Worm (Caenorhabditis elegans): ENCODE results near the gene ptp-8.

The ptp-8 gene

DNA sequence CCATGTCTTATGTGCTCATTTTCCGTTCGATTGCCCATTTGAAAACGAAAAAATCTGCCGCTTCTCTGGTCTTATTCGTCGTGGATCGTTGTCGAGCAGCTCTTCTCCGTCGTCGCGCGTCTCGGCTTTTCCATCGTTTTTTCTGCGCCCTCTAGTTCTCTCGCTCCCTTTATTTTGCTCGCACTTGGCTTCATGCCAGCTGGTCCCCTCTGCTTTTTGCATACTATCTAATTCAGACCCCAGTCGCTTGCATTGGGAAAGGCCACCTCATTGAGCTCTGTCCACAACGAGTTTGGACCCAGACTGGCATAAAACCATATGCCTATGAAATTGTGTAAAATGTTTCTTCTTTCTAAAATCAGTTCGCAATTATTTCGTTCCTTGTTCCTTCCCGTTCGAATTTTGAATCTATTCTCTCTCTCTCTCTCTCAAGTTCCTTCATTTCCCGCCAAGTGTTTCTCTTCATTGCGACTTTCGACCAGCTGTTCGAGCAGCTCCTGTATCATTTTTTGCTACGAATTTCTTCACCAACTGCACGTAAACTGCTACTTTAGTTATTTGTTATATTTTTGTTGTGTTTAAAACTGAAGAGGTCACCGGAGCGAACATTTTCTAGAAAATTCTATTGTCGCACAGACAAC is 8.4 kb downstream of the ptp-8 start:
- TF ChIP-seq nfya-1 (tag; optimal IDR thresholded peaks at IDR 0.05; ENCODE audit: insufficient read depth) (peak; percentile 66), ztf-11 (tag; optimal IDR thresholded peaks at IDR 0.05) (no peak), lin-15B (tag; optimal IDR thresholded peaks at IDR 0.05) (no peak), lin-39 (tag; optimal IDR thresholded peaks at IDR 0.05) (peak; percentile 66), hmg-11 (tag; optimal IDR thresholded peaks at IDR 0.05) (peak; percentile 59), egl-5 (tag; optimal IDR thresholded peaks at IDR 0.05) (peak; percentile 19)

DNA sequence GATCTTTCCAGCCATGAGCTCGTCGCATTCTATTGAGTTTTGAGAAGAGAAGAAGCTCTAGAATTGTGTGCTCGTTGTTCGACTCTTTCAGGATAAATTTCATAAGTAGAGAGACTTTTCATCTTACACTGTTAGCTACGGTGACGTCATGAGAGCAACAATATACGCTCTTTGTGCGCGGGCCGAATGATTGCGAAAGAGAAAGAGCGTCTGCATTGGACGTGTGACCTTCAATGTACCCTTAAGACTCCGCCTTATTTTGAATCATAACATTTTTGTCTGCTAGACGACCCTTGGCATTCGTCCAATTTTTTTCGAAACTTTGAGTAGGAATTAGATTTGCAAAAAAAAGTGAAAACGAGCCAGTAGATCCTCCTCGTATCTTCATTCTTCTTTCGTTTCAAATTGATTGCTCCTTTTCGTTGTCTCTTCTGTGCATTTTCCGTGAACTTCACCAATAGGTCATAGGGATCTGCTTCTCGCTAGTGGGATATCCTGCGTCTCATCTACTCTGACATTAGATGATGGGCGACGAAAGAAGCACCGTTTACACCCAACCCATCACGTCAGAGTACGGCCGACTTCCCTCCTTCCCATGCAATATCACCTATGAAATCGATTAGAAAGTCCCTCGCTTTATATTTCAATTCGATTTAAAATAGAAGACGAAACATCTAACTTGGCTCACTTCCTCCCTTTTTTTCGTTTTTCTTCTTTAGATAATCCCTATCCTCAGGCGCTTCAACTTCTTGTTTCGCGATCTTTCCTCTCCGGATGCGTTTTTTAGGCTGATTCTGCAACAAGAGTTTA is 9.9 kb downstream of the ptp-8 start:
- TF ChIP-seq nhr-237 (tag; optimal IDR thresholded peaks at IDR 0.05), result no peak
- no peak for TF ChIP-seq ZK546.5 (tag; optimal IDR thresholded peaks at IDR 0.05)
- peak; percentile 32 for TF ChIP-seq lin-39 (tag; optimal IDR thresholded peaks at IDR 0.05)
- TF ChIP-seq nhr-76 (tag; optimal IDR thresholded peaks at IDR 0.05), result no peak
- peak; percentile 49 for TF ChIP-seq pha-4 (tag; optimal IDR thresholded peaks at IDR 0.05)
- peak; percentile 61 for TF ChIP-seq nfya-1 (tag; optimal IDR thresholded peaks at IDR 0.05; ENCODE audit: insufficient read depth)
- no peak for TF ChIP-seq elt-2 (tag; optimal IDR thresholded peaks at IDR 0.05)
- TF ChIP-seq unc-39 (tag; optimal IDR thresholded peaks at IDR 0.05), result no peak
- no peak for TF ChIP-seq egl-5 (tag; optimal IDR thresholded peaks at IDR 0.05)
- peak; percentile 75 for TF ChIP-seq fkh-10 (GFP tag; optimal IDR thresholded peaks at IDR 0.05)
- TF ChIP-seq snpc-4 (tag; optimal IDR thresholded peaks at IDR 0.05), result no peak
- TF ChIP-seq ceh-9 (tag; optimal IDR thresholded peaks at IDR 0.05), result no peak
- TF ChIP-seq sea-2 (GFP tag; optimal IDR thresholded peaks at IDR 0.05), result peak; percentile 60
- TF ChIP-seq ceh-82 (tag; optimal IDR thresholded peaks at IDR 0.05), result no peak
- no peak for TF ChIP-seq nhr-77 (tag; optimal IDR thresholded peaks at IDR 0.05)
- no peak for TF ChIP-seq elt-3 (tag; optimal IDR thresholded peaks at IDR 0.05)
- TF ChIP-seq hmg-11 (tag; optimal IDR thresholded peaks at IDR 0.05), result no peak
- peak; percentile 49 for TF ChIP-seq ama-1 (optimal IDR thresholded peaks at IDR 0.05)
- TF ChIP-seq nhr-25 (tag; optimal IDR thresholded peaks at IDR 0.05), result no peak

DNA sequence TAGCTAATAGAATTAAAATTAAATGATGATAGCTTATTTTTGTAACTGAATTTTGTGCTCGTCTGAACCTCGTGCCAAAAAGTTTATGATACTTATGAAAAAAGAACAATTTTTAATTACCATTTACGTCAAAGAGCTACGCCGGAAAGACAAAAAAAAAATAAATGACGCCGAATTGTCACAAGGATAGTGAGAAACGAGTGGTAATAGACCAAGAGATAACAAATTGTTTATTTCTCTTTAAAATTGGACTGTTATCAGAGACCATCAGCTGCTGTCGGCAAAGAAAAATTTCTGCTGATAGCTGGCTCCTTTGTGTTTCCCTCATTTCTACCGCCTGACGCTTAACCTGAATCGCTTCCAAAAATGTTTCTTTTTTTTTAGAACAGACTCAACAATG is 11.8 kb downstream of the ptp-8 start, which contains the start of gene pitr-1:
TSS of gene pitr-1 (plus strand) at position 386 of the 400 bp plus-strand sequence.
- TF ChIP-seq elt-2 (tag; optimal IDR thresholded peaks at IDR 0.05) (peak; percentile 87), ceh-9 (tag; optimal IDR thresholded peaks at IDR 0.05) (no peak), jun-1 (tag; optimal IDR thresholded peaks at IDR 0.05) (peak; percentile 70), skn-1 (tag; optimal IDR thresholded peaks at IDR 0.05) (no peak), ZK546.5 (tag; optimal IDR thresholded peaks at IDR 0.05) (no peak), R02D3.7 (tag; optimal IDR thresholded peaks at IDR 0.05) (no peak), nhr-67 (tag; optimal IDR thresholded peaks at IDR 0.05) (no peak), elt-3 (tag; optimal IDR thresholded peaks at IDR 0.05) (no peak), nhr-28 (tag; optimal IDR thresholded peaks at IDR 0.05) (no peak), lin-15B (tag; optimal IDR thresholded peaks at IDR 0.05) (no peak), ceh-28 (tag; optimal IDR thresholded peaks at IDR 0.05) (no peak), mml-1 (tag; optimal IDR thresholded peaks at IDR 0.05) (no peak), pha-4 (tag; optimal IDR thresholded peaks at IDR 0.05) (peak; percentile 30), nhr-12 (tag; optimal IDR thresholded peaks at IDR 0.05) (no peak), pqm-1 (tag; optimal IDR thresholded peaks at IDR 0.05) (peak; percentile 83), ztf-4 (tag; optimal IDR thresholded peaks at IDR 0.05) (no peak), ama-1 (optimal IDR thresholded peaks at IDR 0.05) (no peak), nhr-76 (tag; optimal IDR thresholded peaks at IDR 0.05) (no peak), nhr-25 (tag; optimal IDR thresholded peaks at IDR 0.05) (no peak)

DNA sequence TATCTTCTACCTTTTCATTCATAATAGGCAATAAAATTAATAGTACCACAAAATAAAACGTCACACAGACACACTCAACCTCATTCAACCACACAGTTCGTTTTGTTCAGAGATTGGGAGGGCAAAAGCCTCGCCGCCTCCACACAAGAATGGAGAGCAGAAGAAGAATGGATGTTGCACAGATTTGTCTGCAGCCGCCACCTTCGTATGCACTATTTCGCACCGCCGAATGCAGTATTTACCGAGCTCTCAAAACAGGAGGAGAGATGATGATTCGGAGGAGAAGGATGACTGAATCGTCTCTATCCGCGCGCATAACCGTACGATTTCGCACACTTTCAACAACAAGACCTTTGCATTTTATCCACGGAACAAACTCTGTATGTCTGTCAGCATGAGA is 15.7 kb downstream of the ptp-8 start:
- TF ChIP-seq ceh-16 (tag; optimal IDR thresholded peaks at IDR 0.05), result no peak
- TF ChIP-seq nhr-43 (tag; optimal IDR thresholded peaks at IDR 0.05; ENCODE audit: poor library complexity, severe bottlenecking), result no peak
- peak; percentile 28 for TF ChIP-seq lsy-12 (tag; optimal IDR thresholded peaks at IDR 0.05)
- TF ChIP-seq R02D3.7 (tag; optimal IDR thresholded peaks at IDR 0.05), result no peak
- TF ChIP-seq ama-1 (optimal IDR thresholded peaks at IDR 0.05), result peak; percentile 14
